Worm (Caenorhabditis elegans) whole organism, L4 larva: ENCODE results near the gene glb-24.

Source experiments
- F26F4.8 ChIP-seq: fragments of 200-800 bp; sonication (Bioruptor generic); conservative IDR thresholded peaks from 2 replicates; pipeline ENCODE4 v1.3.6; 2022; ENCODE audit warnings: missing genetic modification characterization, missing compliant biosample characterization
- R02D3.7 ChIP-seq: fragments of 150-350 bp; sonication (generic microtip); optimal IDR thresholded peaks from 3 replicates; lab custom pipeline; 2014; ENCODE audit warnings: missing biosample characterization, missing genetic modification characterization
- T26A8.4 ChIP-seq: fragments of 200-800 bp; sonication (Bioruptor generic); IDR thresholded peaks from 2 replicates; pipeline ENCODE4 v1.3.6; 2022; ENCODE audit warnings: missing genetic modification characterization, missing compliant biosample characterization
- Y105C5A.15 ChIP-seq: fragments of 200-800 bp; sonication (Bioruptor generic); IDR thresholded peaks from 2 replicates; pipeline ENCODE4 v1.3.6; 2022; ENCODE audit warnings: missing genetic modification characterization, missing compliant biosample characterization
- ZK546.5 ChIP-seq, 2 experiments: sonication (generic microtip); optimal IDR thresholded peaks; 2 replicates each; lab custom pipeline; 2017; ENCODE audit warnings: missing biosample characterization in 2 of 2, missing genetic modification characterization in 2 of 2
- aha-1 ChIP-seq: fragments of 150-350 bp; peaks from one replicate; lab custom pipeline; 2014; ENCODE audit warnings: missing biosample characterization, missing genetic modification characterization
- ama-1 ChIP-seq: fragments of 150-350 bp; optimal IDR thresholded peaks from 2 replicates; lab custom pipeline; 2014; ENCODE audit warnings: inconsistent platforms, mixed read lengths
- attf-4 ChIP-seq: sonication (generic microtip); optimal IDR thresholded peaks from 3 replicates; lab custom pipeline; 2017; ENCODE audit warnings: missing biosample characterization, missing genetic modification characterization
- ceh-82 ChIP-seq: sonication (generic microtip); optimal IDR thresholded peaks from 2 replicates; lab custom pipeline; 2017; ENCODE audit warnings: missing biosample characterization, missing genetic modification characterization
- cey-2 ChIP-seq: sonication (generic microtip); optimal IDR thresholded peaks from 3 replicates; lab custom pipeline; 2017; ENCODE audit warnings: missing genetic modification characterization, mild to moderate bottlenecking, missing compliant biosample characterization, antibody characterized with exemption, borderline replicate concordance; ENCODE audit not compliant: insufficient read depth
- daf-12 ChIP-seq: fragments of 150-350 bp; optimal IDR thresholded peaks from 2 replicates; lab custom pipeline; 2014; ENCODE audit warnings: missing biosample characterization, missing genetic modification reagents, missing genetic modification characterization
- daf-16 ChIP-seq, 3 experiments: sonication (generic microtip); optimal IDR thresholded peaks; 2 replicates each; lab custom pipeline; 2016 to 2017; ENCODE audit warnings: missing genetic modification characterization in 3 of 3, missing genetic modification reagents in 3 of 3, mild to moderate bottlenecking in 2 of 3, missing compliant biosample characterization in 2 of 3, missing biosample characterization in 1 of 3, moderate library complexity in 1 of 3
- hlh-11 ChIP-seq: fragments of 200-800 bp; sonication (Bioruptor generic); optimal IDR thresholded peaks from 2 replicates; lab custom pipeline; 2018; ENCODE audit warnings: mild to moderate bottlenecking, missing genetic modification characterization, missing compliant biosample characterization
- lin-1 ChIP-seq: fragments of 200-800 bp; sonication (Bioruptor generic); IDR thresholded peaks from 2 replicates; pipeline ENCODE4 v1.3.6; 2022; ENCODE audit warnings: missing genetic modification reagents, missing genetic modification characterization, missing compliant biosample characterization
- lin-29 ChIP-seq: fragments of 200-800 bp; sonication (Bioruptor generic); IDR thresholded peaks from 2 replicates; pipeline ENCODE4 v1.3.6; 2022; ENCODE audit warnings: missing genetic modification reagents, missing genetic modification characterization, missing compliant biosample characterization
- lin-38 ChIP-seq: fragments of 200-800 bp; sonication (Bioruptor generic); IDR thresholded peaks from 2 replicates; pipeline ENCODE4 v1.3.6; 2022; ENCODE audit warnings: missing genetic modification reagents, missing genetic modification characterization, missing compliant biosample characterization
- lsy-2 ChIP-seq, 2 experiments: fragments of 150-350 bp in 1 of 2; sonication (generic microtip) in 1 of 2; optimal IDR thresholded peaks; 2 replicates each; lab custom pipeline; 2014 to 2017; ENCODE audit warnings: missing biosample characterization in 2 of 2, missing genetic modification characterization in 2 of 2
- mdl-1 ChIP-seq, 2 experiments: fragments of 150-350 bp in 1 of 2; sonication (generic microtip) in 1 of 2; optimal IDR thresholded peaks; 2 replicates each; lab custom pipeline; 2014 to 2017; ENCODE audit warnings: missing biosample characterization in 2 of 2, missing genetic modification characterization in 2 of 2
- mes-2 ChIP-seq: sonication (generic microtip); optimal IDR thresholded peaks from 2 replicates; lab custom pipeline; 2016; ENCODE audit warnings: missing genotype, mild to moderate bottlenecking, missing genetic modification characterization, missing compliant biosample characterization; ENCODE audit not compliant: poor library complexity, severe bottlenecking
- nhr-25 ChIP-seq: sonication (generic microtip); optimal IDR thresholded peaks from 2 replicates; lab custom pipeline; 2017; ENCODE audit warnings: missing genetic modification characterization, mild to moderate bottlenecking, missing compliant biosample characterization, antibody characterized with exemption, moderate library complexity, borderline replicate concordance; ENCODE audit not compliant: insufficient read depth
- nhr-76 ChIP-seq: fragments of 150-350 bp; optimal IDR thresholded peaks from 2 replicates; lab custom pipeline; 2014; ENCODE audit warnings: missing biosample characterization, missing genetic modification characterization
- pqm-1 ChIP-seq: sonication (generic microtip); optimal IDR thresholded peaks from 2 replicates; lab custom pipeline; 2017; ENCODE audit warnings: missing biosample characterization, missing genetic modification characterization
- skn-1 ChIP-seq: fragments of 150-350 bp; optimal IDR thresholded peaks from 2 replicates; lab custom pipeline; 2014; ENCODE audit warnings: missing biosample characterization, missing genetic modification characterization
- spr-1 ChIP-seq: sonication (generic microtip); optimal IDR thresholded peaks from 2 replicates; lab custom pipeline; 2016; ENCODE audit warnings: mild to moderate bottlenecking, missing genetic modification characterization, missing compliant biosample characterization
- spr-3 ChIP-seq: fragments of 200-800 bp; sonication (Bioruptor generic); optimal IDR thresholded peaks from 2 replicates; lab custom pipeline; 2018; ENCODE audit warnings: mild to moderate bottlenecking, missing genetic modification characterization, missing compliant biosample characterization
- unc-62 ChIP-seq, 3 experiments: fragments of 150-350 bp in 1 of 3; sonication (generic microtip); optimal IDR thresholded peaks in 2 of 3; peaks in 1 of 3; 1 replicate in 1 of 3; 2 replicates in 2 of 3; lab custom pipeline; 2014 to 2017; ENCODE audit warnings: missing biosample characterization in 3 of 3, missing genetic modification characterization in 3 of 3, missing genetic modification reagents in 3 of 3, missing genotype in 1 of 3
- zfp-3 ChIP-seq: fragments of 200-800 bp; sonication (Bioruptor generic); conservative IDR thresholded peaks from 2 replicates; pipeline ENCODE4 v1.3.6; 2022; ENCODE audit warnings: missing genetic modification reagents, missing genetic modification characterization, missing compliant biosample characterization
- zip-2 ChIP-seq: fragments of 150-350 bp; optimal IDR thresholded peaks from 2 replicates; lab custom pipeline; 2014; ENCODE audit warnings: missing biosample characterization, missing genetic modification characterization
- ztf-7 ChIP-seq: fragments of 150-350 bp; optimal IDR thresholded peaks from 2 replicates; lab custom pipeline; 2014; ENCODE audit warnings: missing biosample characterization, missing genetic modification characterization

The glb-24 gene

ce11 chrV:12898583-12899232 lies 12.9 kb upstream of the glb-24 start (continued):
- TF ChIP-seq ztf-7 (tag; lab: Kevin White, UChicago) = no peak
- TF ChIP-seq ama-1 (lab: Kevin White, UChicago) = no peak
- peak in 1 of 2 experiments; percentile 17 for TF ChIP-seq lsy-2 (tag; optimal IDR thresholded peaks at IDR 0.05; lab: Kevin White, UChicago)

- TF ChIP-seq spr-3 (GFP tag; lab: Kevin White, UChicago) (no peak), cey-2 (tag; lab: Kevin White, UChicago) (no peak), Y105C5A.15 (GFP tag; lab: Robert Waterston, UW) (no peak), hlh-11 (no peak), T26A8.4 (GFP tag; lab: Robert Waterston, UW) (no peak), skn-1 (tag; lab: Kevin White, UChicago) (no peak), ceh-82 (tag; lab: Kevin White, UChicago) (no peak), zfp-3 (GFP tag; lab: Robert Waterston, UW) (no peak), lin-38 (GFP tag; lab: Robert Waterston, UW) (no peak)
Observed at ce11 chrV:12897338-12897737, 11.6 kb upstream of the glb-24 start.

- TF ChIP-seq pqm-1 (tag; lab: Kevin White, UChicago) (no peak), attf-4 (tag; lab: Kevin White, UChicago) (no peak), nhr-76 (tag; lab: Kevin White, UChicago) (no peak), hlh-11 (peak; percentile 32), spr-1 (no peak), daf-16 (GFP tag; optimal IDR thresholded peaks at IDR 0.05; lab: Kevin White, UChicago) (peak in 1 of 2 experiments; percentile 31), daf-16 (tag; optimal IDR thresholded peaks at IDR 0.05; lab: Kevin White, UChicago) (no peak)
- TF ChIP-seq, all 104 proteins: peak for 2
Observed at ce11 chrV:12896850-12897249, 11.1 kb upstream of the glb-24 start.

ce11 chrV:12895772-12896171 lies 10.0 kb upstream of the glb-24 start, which contains the start of gene ttbk-7:
ttbk-7 (minus strand) TSS chrV:12895872.
- no peak for TF ChIP-seq nhr-25
- TF ChIP-seq unc-62 (GFP tag; optimal IDR thresholded peaks at IDR 0.05 in 1 of 2; lab: Kevin White, UChicago) = peak in 1 of 2 experiments; percentile 61
- no peak for TF ChIP-seq unc-62 (tag; optimal IDR thresholded peaks at IDR 0.05; lab: Kevin White, UChicago)
- no peak for TF ChIP-seq ztf-7 (tag; lab: Kevin White, UChicago)
- no peak for TF ChIP-seq F26F4.8
- TF ChIP-seq ZK546.5 (tag; optimal IDR thresholded peaks at IDR 0.05; lab: Kevin White, UChicago) = no peak
- TF ChIP-seq R02D3.7 (tag; lab: Kevin White, UChicago) = no peak
- no peak for TF ChIP-seq lin-1 (GFP tag; lab: Robert Waterston, UW)
- no peak for TF ChIP-seq lin-29
- TF ChIP-seq, all 104 proteins: peak for 1

ce11 chrV:12882370-12882769 lies 3.4 kb downstream of the glb-24 start:
- TF ChIP-seq zip-2 = peak; percentile 5
- TF ChIP-seq ZK546.5 (tag; optimal IDR thresholded peaks at IDR 0.05; lab: Kevin White, UChicago) = no peak
- no peak for TF ChIP-seq mdl-1 (tag; optimal IDR thresholded peaks at IDR 0.05; lab: Kevin White, UChicago)
- TF ChIP-seq aha-1 = peak; percentile 80
- TF ChIP-seq mes-2 (tag; lab: Kevin White, UChicago) = no peak

ce11 chrV:12881396-12881795 lies 4.4 kb downstream of the glb-24 start:
- TF ChIP-seq daf-12 (tag; lab: Kevin White, UChicago) (no peak), aha-1 (peak; percentile 87)
